Fruit fly (Drosophila melanogaster) whole organism, embryonic: ENCODE results near the gene CG13654.
A peak's percentile ranks its signal among the peaks of the same experiment; 100 is the strongest.

Source experiments
- Blimp-1 ChIP-seq: fragments of 200-800 bp; sonication (Bioruptor generic); optimal IDR thresholded peaks from 3 replicates; lab custom pipeline; 2018; ENCODE audit warnings: missing biosample characterization, missing genetic modification characterization, mild to moderate bottlenecking, moderate library complexity, missing genetic modification reagents
- CG11247 ChIP-seq: fragments of 200-800 bp; sonication (Bioruptor generic); IDR thresholded peaks from 2 replicates; pipeline ENCODE4 v1.3.6; 2022; ENCODE audit warnings: missing biosample characterization, missing genetic modification characterization
- CG11695 ChIP-seq: fragments of 200-800 bp; sonication (Bioruptor generic); IDR thresholded peaks from 3 replicates; pipeline ENCODE4 v1.3.6; 2022; ENCODE audit warnings: missing biosample characterization, missing genetic modification characterization
- CG12219 ChIP-seq: fragments of 200-800 bp; sonication (Bioruptor generic); optimal IDR thresholded peaks from 3 replicates; lab custom pipeline; 2018; ENCODE audit warnings: missing biosample characterization, mild to moderate bottlenecking, missing genetic modification characterization
- CG1233 ChIP-seq: fragments of 200-800 bp; sonication (Bioruptor generic); optimal IDR thresholded peaks from 4 replicates; lab custom pipeline; 2018; ENCODE audit warnings: missing biosample characterization, mild to moderate bottlenecking, missing genetic modification characterization
- CG18619 ChIP-seq: fragments of 200-800 bp; sonication (Bioruptor generic); optimal IDR thresholded peaks from 3 replicates; lab custom pipeline; 2017; ENCODE audit warnings: missing biosample characterization, mild to moderate bottlenecking, missing genetic modification characterization
- CG2678 ChIP-seq: fragments of 200-800 bp; sonication (Bioruptor generic); optimal IDR thresholded peaks from 3 replicates; lab custom pipeline; 2019; ENCODE audit warnings: missing biosample characterization, mild to moderate bottlenecking, missing genetic modification characterization, moderate library complexity
- CG30431 ChIP-seq: fragments of 200-800 bp; sonication (Bioruptor generic); optimal IDR thresholded peaks from 2 replicates; lab custom pipeline; 2017; ENCODE audit warnings: missing biosample characterization, missing genetic modification characterization
- CG3065 ChIP-seq: fragments of 200-800 bp; sonication (Bioruptor generic); optimal IDR thresholded peaks from 2 replicates; lab custom pipeline; 2016; ENCODE audit warnings: missing biosample characterization, missing genetic modification characterization
- CG31441 ChIP-seq: fragments of 200-800 bp; sonication (Bioruptor generic); IDR thresholded peaks from 2 replicates; pipeline ENCODE4 v1.3.6; 2022; ENCODE audit warnings: missing biosample characterization, missing genetic modification characterization
- CG4617 ChIP-seq: fragments of 200-800 bp; sonication (Bioruptor generic); optimal IDR thresholded peaks from 3 replicates; lab custom pipeline; 2016; ENCODE audit warnings: missing biosample characterization, missing genetic modification characterization, borderline replicate concordance
- CG5953 ChIP-seq: fragments of 200-800 bp; sonication (Bioruptor generic); IDR thresholded peaks from 2 replicates; pipeline ENCODE4 v1.3.6; 2022; ENCODE audit warnings: missing biosample characterization, missing genetic modification characterization
- D ChIP-seq, 2 experiments: fragments of 200-800 bp in 1 of 2; fragments of >200 bp in 1 of 2; sonication (Bioruptor generic) in 1 of 2; optimal IDR thresholded peaks; 2 replicates in 1 of 2; 3 replicates in 1 of 2; lab custom pipeline; 2017; ENCODE audit warnings: mild to moderate bottlenecking in 1 of 2, missing biosample characterization in 1 of 2, missing genetic modification characterization in 1 of 2, missing genetic modification reagents in 1 of 2
- Dad ChIP-seq: fragments of 200-800 bp; sonication (Bioruptor generic); optimal IDR thresholded peaks from 3 replicates; lab custom pipeline; 2016; ENCODE audit warnings: missing biosample characterization, missing genetic modification characterization
- Deaf1 ChIP-seq: fragments of 200-800 bp; optimal IDR thresholded peaks from 3 replicates; lab custom pipeline; 2019; ENCODE audit warnings: missing biosample characterization, mild to moderate bottlenecking, missing genetic modification characterization, moderate library complexity
- E2f1 ChIP-seq: fragments of 200-800 bp; sonication (Bioruptor generic); IDR thresholded peaks from 2 replicates; pipeline ENCODE4 v1.3.6; 2022; ENCODE audit warnings: missing biosample characterization, missing genetic modification characterization
- Fer1 ChIP-seq: fragments of 200-800 bp; sonication (Bioruptor generic); optimal IDR thresholded peaks from 2 replicates; lab custom pipeline; 2017; ENCODE audit warnings: missing biosample characterization, mild to moderate bottlenecking, missing genetic modification characterization
- Fer3 ChIP-seq: fragments of 200-800 bp; sonication (Bioruptor generic); optimal IDR thresholded peaks from 2 replicates; lab custom pipeline; 2018; ENCODE audit warnings: missing biosample characterization, mild to moderate bottlenecking, missing genetic modification characterization, moderate library complexity
- HLH54F ChIP-seq: fragments of 200-800 bp; sonication (Bioruptor generic); optimal IDR thresholded peaks from 3 replicates; lab custom pipeline; 2016; ENCODE audit warnings: missing biosample characterization, missing genetic modification characterization
- Hmx ChIP-seq: fragments of 200-800 bp; sonication (Bioruptor generic); optimal IDR thresholded peaks from 2 replicates; lab custom pipeline; 2016; ENCODE audit warnings: missing biosample characterization, missing genetic modification characterization
- Hsf ChIP-seq: fragments of 200-800 bp; sonication (Bioruptor generic); optimal IDR thresholded peaks from 3 replicates; lab custom pipeline; 2016; ENCODE audit warnings: missing biosample characterization, missing genetic modification characterization
- Kr ChIP-seq: fragments of 200-800 bp; sonication (Bioruptor generic); optimal IDR thresholded peaks from 2 replicates; lab custom pipeline; 2017; ENCODE audit warnings: missing biosample characterization, mild to moderate bottlenecking, missing genetic modification characterization
- Lpt ChIP-seq: fragments of >200 bp; optimal IDR thresholded peaks from 2 replicates; lab custom pipeline; 2018; ENCODE audit warnings: missing biosample characterization, missing genetic modification characterization
- Max ChIP-seq: fragments of 200-800 bp; sonication (Bioruptor generic); optimal IDR thresholded peaks from 2 replicates; lab custom pipeline; 2016; ENCODE audit warnings: missing biosample characterization, mild to moderate bottlenecking, missing genetic modification characterization
- NC2α ChIP-seq: fragments of 200-800 bp; sonication (Bioruptor generic); optimal IDR thresholded peaks from 2 replicates; lab custom pipeline; 2016; ENCODE audit warnings: missing biosample characterization, missing genetic modification characterization
- Oaz ChIP-seq: fragments of 200-800 bp; sonication (Bioruptor generic); IDR thresholded peaks from 2 replicates; pipeline ENCODE4 v1.3.6; 2022; ENCODE audit warnings: missing biosample characterization, missing genetic modification characterization
- Optix ChIP-seq: fragments of 200-800 bp; sonication (Bioruptor generic); IDR thresholded peaks from 3 replicates; pipeline ENCODE4 v1.3.6; 2022; ENCODE audit warnings: missing biosample characterization, missing genetic modification characterization
- Sry-β ChIP-seq: fragments of 200-800 bp; sonication (Bioruptor generic); optimal IDR thresholded peaks from 2 replicates; lab custom pipeline; 2018; ENCODE audit warnings: missing biosample characterization, mild to moderate bottlenecking, missing genetic modification characterization, moderate library complexity
- ac ChIP-seq: fragments of 200-800 bp; sonication (Bioruptor generic); optimal IDR thresholded peaks from 3 replicates; lab custom pipeline; 2017; ENCODE audit warnings: missing biosample characterization, mild to moderate bottlenecking, missing genetic modification characterization
- amos ChIP-seq: fragments of 200-800 bp; sonication (Bioruptor generic); IDR thresholded peaks from 2 replicates; pipeline ENCODE4 v1.3.6; 2022; ENCODE audit warnings: missing biosample characterization, missing genetic modification characterization; ENCODE audit not compliant: partially characterized antibody
- ara ChIP-seq: fragments of 200-800 bp; sonication (Bioruptor generic); IDR thresholded peaks from 2 replicates; pipeline ENCODE4 v1.3.6; 2022; ENCODE audit warnings: missing biosample characterization, missing genetic modification characterization
- bsh ChIP-seq, 2 experiments: fragments of 200-800 bp; sonication (Bioruptor generic); optimal IDR thresholded peaks; 2 replicates each; lab custom pipeline; 2017 to 2018; ENCODE audit warnings: mild to moderate bottlenecking in 2 of 2, missing biosample characterization in 2 of 2, missing genetic modification characterization in 2 of 2, moderate library complexity in 1 of 2
- crol ChIP-seq: fragments of 200-800 bp; sonication (Bioruptor generic); IDR thresholded peaks from 2 replicates; pipeline ENCODE4 v1.3.6; 2022; ENCODE audit warnings: missing biosample characterization, missing genetic modification characterization
- dimm ChIP-seq: fragments of 200-800 bp; sonication (Bioruptor generic); IDR thresholded peaks from 2 replicates; pipeline ENCODE4 v1.3.6; 2022; ENCODE audit warnings: missing biosample characterization, missing genetic modification characterization
- disco-r ChIP-seq: fragments of 200-800 bp; sonication (Bioruptor generic); optimal IDR thresholded peaks from 2 replicates; lab custom pipeline; 2016; ENCODE audit warnings: missing biosample characterization, missing genetic modification characterization
- grau ChIP-seq: fragments of 200-800 bp; optimal IDR thresholded peaks from 3 replicates; lab custom pipeline; 2019; ENCODE audit warnings: missing biosample characterization, mild to moderate bottlenecking, missing genetic modification characterization, moderate library complexity
- kah ChIP-seq: fragments of 200-800 bp; sonication (Bioruptor generic); optimal IDR thresholded peaks from 2 replicates; lab custom pipeline; 2018; ENCODE audit warnings: missing biosample characterization, mild to moderate bottlenecking, missing genetic modification characterization
- knrl ChIP-seq: fragments of 200-800 bp; sonication (Bioruptor generic); IDR thresholded peaks from 3 replicates; pipeline ENCODE4 v1.3.6; 2022; ENCODE audit warnings: missing biosample characterization, missing genetic modification characterization; ENCODE audit not compliant: partially characterized antibody
- luna ChIP-seq: fragments of 200-800 bp; sonication (Bioruptor generic); optimal IDR thresholded peaks from 2 replicates; lab custom pipeline; 2016; ENCODE audit warnings: missing biosample characterization, missing genetic modification characterization
- nmo ChIP-seq: fragments of 200-800 bp; sonication (Bioruptor generic); optimal IDR thresholded peaks from 2 replicates; lab custom pipeline; 2018; ENCODE audit warnings: missing biosample characterization, mild to moderate bottlenecking, missing genetic modification characterization, moderate library complexity
- pros ChIP-seq: fragments of 200-800 bp; sonication (Bioruptor generic); optimal IDR thresholded peaks from 3 replicates; lab custom pipeline; 2019; ENCODE audit warnings: missing biosample characterization, mild to moderate bottlenecking, missing genetic modification characterization, moderate library complexity
- pzg ChIP-seq: fragments of 200-800 bp; sonication (Bioruptor generic); optimal IDR thresholded peaks from 3 replicates; lab custom pipeline; 2018; ENCODE audit warnings: missing biosample characterization, mild to moderate bottlenecking, missing genetic modification characterization, moderate library complexity
- run ChIP-seq: fragments of 200-800 bp; sonication (Bioruptor generic); optimal IDR thresholded peaks from 3 replicates; lab custom pipeline; 2018; ENCODE audit warnings: missing biosample characterization, mild to moderate bottlenecking, missing genetic modification characterization
- sim ChIP-seq: fragments of 200-800 bp; sonication (Bioruptor generic); IDR thresholded peaks from 2 replicates; pipeline ENCODE4 v1.3.6; 2022; ENCODE audit warnings: missing biosample characterization, missing genetic modification characterization
- sisA ChIP-seq: fragments of 200-800 bp; sonication (Bioruptor generic); IDR thresholded peaks from 2 replicates; pipeline ENCODE4 v1.3.6; 2022; ENCODE audit warnings: missing biosample characterization, missing genetic modification characterization
- tgo ChIP-seq: fragments of 200-800 bp; sonication (Bioruptor generic); IDR thresholded peaks from 3 replicates; pipeline ENCODE4 v1.3.6; 2022; ENCODE audit warnings: missing biosample characterization, missing genetic modification characterization
- tin ChIP-seq: fragments of 200-800 bp; sonication (Bioruptor generic); optimal IDR thresholded peaks from 3 replicates; lab custom pipeline; 2016; ENCODE audit warnings: missing biosample characterization, missing genetic modification characterization
- unpg ChIP-seq: fragments of 200-800 bp; sonication (Bioruptor generic); optimal IDR thresholded peaks from 3 replicates; lab custom pipeline; 2018; ENCODE audit warnings: missing biosample characterization, mild to moderate bottlenecking, missing genetic modification characterization, moderate library complexity
- wor ChIP-seq: fragments of 200-800 bp; sonication (Bioruptor generic); IDR thresholded peaks from 2 replicates; pipeline ENCODE4 v1.3.6; 2022; ENCODE audit warnings: missing biosample characterization, missing genetic modification characterization

CG13654 gene

dm6 chr3R:25168259-25168972, 31.2 kb upstream of the CG13654 start (continued):
- TF ChIP-seq dimm (GFP tag; lab: Robert Waterston, UW), result no peak
- TF ChIP-seq Blimp-1, result peak; percentile 36
- TF ChIP-seq bsh (GFP tag; optimal IDR thresholded peaks at IDR 0.05; lab: Kevin White, UChicago), result peak in 1 of 2 experiments; percentile 48
- TF ChIP-seq E2f1, result peak; percentile 31; the same call in 1 of the 2 replicates
- no peak for TF ChIP-seq kah (GFP tag; lab: Kevin White, UChicago)
- no peak for TF ChIP-seq CG4617
- TF ChIP-seq CG18619 (GFP tag; lab: Kevin White, UChicago), result peak; percentile 39
- no peak for TF ChIP-seq Deaf1 (tag; lab: Kevin White, UChicago)
- peak; percentile 13 for TF ChIP-seq unpg (GFP tag; lab: Kevin White, UChicago)
- peak; percentile 29 for TF ChIP-seq Fer3 (tag; lab: Kevin White, UChicago)
- TF ChIP-seq luna (GFP tag; lab: Kevin White, UChicago), result no peak
- TF ChIP-seq CG1233, result peak; percentile 19
- TF ChIP-seq CG31441 (GFP tag; lab: Robert Waterston, UW), result peak; percentile 51; the same call in 1 of the 2 replicates
- peak; percentile 59 for TF ChIP-seq nmo (GFP tag; lab: Kevin White, UChicago)
- TF ChIP-seq CG2678 (tag; lab: Kevin White, UChicago), result peak; percentile 82
- TF ChIP-seq Dad, result no peak
- no peak for TF ChIP-seq Sry-β (GFP tag; lab: Kevin White, UChicago)
- TF ChIP-seq crol (GFP tag; lab: Robert Waterston, UW), result 0 out of 2 replicates have a peak, but pooled peaks have one; percentile 1
- no peak for TF ChIP-seq CG11247 (GFP tag; lab: Robert Waterston, UW)
- no peak for TF ChIP-seq Lpt
- no peak for TF ChIP-seq disco-r (GFP tag; lab: Kevin White, UChicago)
- no peak for TF ChIP-seq CG3065
- no peak for TF ChIP-seq sim (GFP tag; lab: Robert Waterston, UW)
- TF ChIP-seq sisA (GFP tag; lab: Robert Waterston, UW), result peak; percentile 45; the same call in 1 of the 2 replicates
- no peak for TF ChIP-seq Oaz (GFP tag; lab: Robert Waterston, UW)
- peak; percentile 71 for TF ChIP-seq pros
- no peak for TF ChIP-seq wor (GFP tag; lab: Robert Waterston, UW)
- 0 out of 3 replicates have a peak, but pooled peaks have one; percentile 39 for TF ChIP-seq CG11695 (GFP tag; lab: Robert Waterston, UW)
- no peak for TF ChIP-seq amos (GFP tag; lab: Robert Waterston, UW)
- peak; percentile 57 for TF ChIP-seq grau (tag; lab: Kevin White, UChicago)
- no peak for TF ChIP-seq run (tag; lab: Kevin White, UChicago)
- no peak; the same call in 1 of the 2 replicates for TF ChIP-seq ara (GFP tag; lab: Robert Waterston, UW)
- no peak for TF ChIP-seq NC2α (GFP tag; lab: Kevin White, UChicago)
- peak; percentile 45 for TF ChIP-seq HLH54F
- TF ChIP-seq ac, result no peak
- no peak for TF ChIP-seq Max (GFP tag; lab: Kevin White, UChicago)
- TF ChIP-seq tgo (GFP tag; lab: Robert Waterston, UW), result peak; percentile 44; the same call in 1 of the 3 replicates
- peak; percentile 31 for TF ChIP-seq Hsf (GFP tag; lab: Kevin White, UChicago)
- no peak for TF ChIP-seq Hmx (GFP tag; lab: Kevin White, UChicago)
- TF ChIP-seq D (optimal IDR thresholded peaks at IDR 0.05; lab: Kevin White, UChicago), result peak; percentile 19
- TF ChIP-seq D (GFP tag; optimal IDR thresholded peaks at IDR 0.05; lab: Kevin White, UChicago), result peak; percentile 3
- TF ChIP-seq CG12219 (GFP tag; lab: Kevin White, UChicago), result peak; percentile 26
- no peak for TF ChIP-seq knrl (GFP tag; lab: Robert Waterston, UW)
- peak; percentile 60 for TF ChIP-seq Fer1
- no peak for TF ChIP-seq CG30431 (GFP tag; lab: Kevin White, UChicago)
- TF ChIP-seq CG5953 (GFP tag; lab: Robert Waterston, UW), result no peak
- no peak for TF ChIP-seq pzg (GFP tag; lab: Kevin White, UChicago)
- TF ChIP-seq Kr (GFP tag; lab: Kevin White, UChicago), result no peak
- TF ChIP-seq Optix (GFP tag; lab: Robert Waterston, UW), result no peak
- TF ChIP-seq tin (GFP tag; lab: Kevin White, UChicago), result peak; percentile 22
